Fruit fly (Drosophila melanogaster): Measurements from ENCODE around the gene pip.

pip gene

DNA sequence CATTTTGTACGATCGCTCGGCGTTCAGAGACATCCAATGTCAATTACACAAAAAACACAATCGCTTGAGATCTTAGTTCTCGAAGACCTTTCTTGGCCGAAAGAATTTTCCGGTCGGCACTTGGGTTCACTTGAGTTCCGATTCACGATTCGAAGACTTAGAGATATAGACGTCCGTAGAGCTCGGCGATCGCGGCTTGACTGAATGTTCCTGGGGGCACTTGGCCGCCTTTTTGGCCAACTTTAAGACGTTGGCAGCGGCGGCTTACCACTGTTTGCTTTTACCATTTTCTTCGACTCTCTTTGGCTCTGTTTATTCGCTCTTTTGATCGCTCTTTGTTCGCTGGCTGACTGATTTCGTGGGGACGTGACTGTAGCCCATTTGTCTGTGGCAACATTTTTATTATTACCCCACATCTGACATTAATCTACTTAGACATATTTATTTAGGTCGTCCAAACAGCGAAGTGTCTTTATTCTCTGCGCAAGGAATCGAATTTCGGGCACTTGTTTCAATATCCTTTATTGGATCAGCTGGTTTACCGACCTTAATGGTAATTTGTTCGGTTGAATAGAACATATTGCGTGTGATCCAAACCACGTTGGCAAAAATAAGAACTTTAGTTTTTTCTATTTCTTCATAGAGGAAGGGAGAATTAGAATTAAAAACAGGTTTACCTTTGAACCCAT is at the start of gene pip:
Gene pip, minus strand, starts transcription at position 212 of the 689 bp plus-strand sequence.
- TF ChIP-seq usp (GFP tag; optimal IDR thresholded peaks at IDR 0.05) (no peak), EcR (GFP tag; optimal IDR thresholded peaks at IDR 0.05) (no peak), psq (optimal IDR thresholded peaks at IDR 0.05) (no peak), Dll (optimal IDR thresholded peaks at IDR 0.05) (no peak), pan (optimal IDR thresholded peaks at IDR 0.05) (no peak), CG8478 (optimal IDR thresholded peaks at IDR 0.05) (no peak)

DNA sequence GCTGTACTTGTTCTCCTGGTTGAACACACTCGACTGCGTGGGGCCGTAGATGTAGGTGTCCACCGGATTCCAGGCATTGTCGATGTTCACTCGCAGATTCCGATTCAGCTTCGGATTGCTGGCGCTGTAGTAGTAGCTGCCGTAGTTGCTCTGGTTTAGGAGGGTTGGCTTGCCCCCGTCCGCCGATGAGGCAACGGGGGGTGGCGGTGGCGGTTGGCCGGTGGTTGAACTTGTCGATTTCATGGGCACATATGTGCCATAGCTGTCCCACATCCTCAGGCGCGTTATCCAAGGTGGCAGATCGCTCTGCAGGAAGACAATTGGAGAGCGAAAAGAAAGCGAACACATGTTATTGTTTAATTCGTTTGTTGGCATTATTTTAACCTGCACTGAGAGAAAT is 13.2 kb upstream of the pip start:
- TF ChIP-seq EcR (GFP tag; optimal IDR thresholded peaks at IDR 0.05) (no peak), usp (GFP tag; optimal IDR thresholded peaks at IDR 0.05) (no peak), pan (optimal IDR thresholded peaks at IDR 0.05) (no peak), CG8478 (optimal IDR thresholded peaks at IDR 0.05) (no peak), psq (optimal IDR thresholded peaks at IDR 0.05) (no peak), Dll (optimal IDR thresholded peaks at IDR 0.05) (no peak)

DNA sequence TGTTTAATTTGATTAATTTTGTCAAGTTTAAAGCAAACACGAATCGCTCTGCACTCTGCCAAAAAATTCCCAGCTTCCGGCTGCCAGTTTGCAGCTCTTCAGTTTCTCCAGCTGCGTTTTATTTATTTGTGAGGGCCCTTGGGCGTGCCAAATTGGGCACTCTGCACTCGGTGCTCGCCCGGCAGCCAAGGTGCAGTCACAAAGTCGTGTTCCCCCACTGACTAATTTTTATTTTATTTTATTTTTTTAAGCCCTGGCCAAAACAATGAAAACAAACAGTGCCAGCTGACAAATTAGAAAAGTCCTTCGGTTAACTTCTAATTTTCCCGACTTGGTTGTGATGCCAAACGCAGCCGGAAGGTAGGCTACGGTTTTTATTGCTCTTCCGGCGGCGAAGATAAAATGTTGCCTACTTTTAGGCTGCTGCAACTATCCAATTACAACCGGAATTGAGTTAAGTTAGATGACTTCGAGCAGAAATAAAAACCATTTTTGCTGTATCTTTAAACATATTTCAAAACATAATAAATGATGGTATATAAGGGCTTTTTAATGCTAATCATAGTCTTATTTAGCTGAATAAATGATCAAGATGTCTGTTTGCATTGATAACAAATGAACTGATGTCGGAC is 12.2 kb upstream of the pip start:
- TF ChIP-seq usp (GFP tag; optimal IDR thresholded peaks at IDR 0.05), result no peak
- TF ChIP-seq psq (optimal IDR thresholded peaks at IDR 0.05), result no peak
- TF ChIP-seq CG8478 (optimal IDR thresholded peaks at IDR 0.05), result no peak
- TF ChIP-seq Dll (optimal IDR thresholded peaks at IDR 0.05), result no peak
- no peak for TF ChIP-seq EcR (GFP tag; optimal IDR thresholded peaks at IDR 0.05)
- TF ChIP-seq pan (optimal IDR thresholded peaks at IDR 0.05), result no peak

DNA sequence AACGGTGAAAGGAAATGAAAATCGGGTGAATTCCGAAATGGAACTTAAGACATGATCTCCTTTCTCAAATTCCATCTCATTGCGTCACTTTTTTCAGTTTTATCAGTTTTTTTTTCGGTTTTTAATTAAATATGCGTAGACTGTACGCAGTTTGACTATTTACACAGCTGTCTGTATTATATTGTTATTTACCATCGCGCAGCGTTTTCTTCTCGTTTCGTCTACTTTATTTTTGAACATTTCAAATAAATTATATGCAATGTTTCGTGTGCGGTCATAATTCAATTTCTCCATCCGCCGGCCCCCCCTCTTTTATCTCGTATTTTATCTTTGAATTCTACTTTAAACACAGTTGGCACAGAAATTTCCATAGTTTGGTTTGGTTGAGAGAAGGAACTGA is 3.1 kb upstream of the pip start:
- no peak for TF ChIP-seq psq (optimal IDR thresholded peaks at IDR 0.05)
- no peak for TF ChIP-seq usp (GFP tag; optimal IDR thresholded peaks at IDR 0.05)
- TF ChIP-seq CG8478 (optimal IDR thresholded peaks at IDR 0.05), result no peak
- TF ChIP-seq Dll (optimal IDR thresholded peaks at IDR 0.05), result no peak
- TF ChIP-seq pan (optimal IDR thresholded peaks at IDR 0.05), result no peak
- no peak for TF ChIP-seq EcR (GFP tag; optimal IDR thresholded peaks at IDR 0.05)

DNA sequence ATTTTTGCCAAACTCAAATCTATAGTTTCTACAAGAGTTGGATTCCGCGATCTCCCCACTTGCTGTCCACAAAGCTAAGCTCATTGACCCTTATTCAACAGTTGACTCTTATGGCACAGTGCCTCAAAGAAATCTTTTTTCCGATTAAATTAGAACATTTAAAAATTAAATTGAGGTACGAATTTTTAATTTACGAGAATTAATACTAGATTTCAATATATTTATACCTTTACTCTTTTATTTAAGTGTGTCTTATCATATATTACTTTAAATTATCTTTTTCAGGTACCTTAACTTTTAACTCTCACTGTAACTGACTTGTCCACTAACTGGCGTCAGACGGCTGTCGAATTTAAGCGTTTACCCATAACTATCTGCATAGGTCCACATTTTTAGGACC is 825 bp upstream of the pip start:
- TF ChIP-seq pan (optimal IDR thresholded peaks at IDR 0.05) (no peak), psq (optimal IDR thresholded peaks at IDR 0.05) (no peak), Dll (optimal IDR thresholded peaks at IDR 0.05) (no peak), CG8478 (optimal IDR thresholded peaks at IDR 0.05) (no peak), EcR (GFP tag; optimal IDR thresholded peaks at IDR 0.05) (no peak), usp (GFP tag; optimal IDR thresholded peaks at IDR 0.05) (no peak)

DNA sequence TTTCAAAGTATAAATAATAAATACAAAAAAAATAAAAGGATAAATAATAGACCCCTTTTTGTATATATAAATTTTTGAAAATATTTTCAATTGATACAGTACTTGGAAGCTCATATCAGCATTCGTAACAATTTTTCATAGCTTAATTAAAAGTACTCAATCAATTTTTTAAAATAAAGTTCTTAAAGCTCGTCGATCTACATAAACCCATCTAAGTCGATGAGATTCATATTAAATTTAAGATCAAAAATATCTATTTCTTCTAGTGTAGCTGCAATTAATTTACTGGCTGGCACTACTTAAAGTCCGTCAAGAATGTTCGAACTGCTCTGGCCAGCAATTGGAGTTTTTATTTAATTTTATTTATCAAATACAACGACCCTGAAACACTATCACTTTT is 731 bp downstream of the pip start:
- TF ChIP-seq pan (optimal IDR thresholded peaks at IDR 0.05) (no peak), Dll (optimal IDR thresholded peaks at IDR 0.05) (no peak), CG8478 (optimal IDR thresholded peaks at IDR 0.05) (no peak), EcR (GFP tag; optimal IDR thresholded peaks at IDR 0.05) (no peak), psq (optimal IDR thresholded peaks at IDR 0.05) (no peak), usp (GFP tag; optimal IDR thresholded peaks at IDR 0.05) (no peak)

DNA sequence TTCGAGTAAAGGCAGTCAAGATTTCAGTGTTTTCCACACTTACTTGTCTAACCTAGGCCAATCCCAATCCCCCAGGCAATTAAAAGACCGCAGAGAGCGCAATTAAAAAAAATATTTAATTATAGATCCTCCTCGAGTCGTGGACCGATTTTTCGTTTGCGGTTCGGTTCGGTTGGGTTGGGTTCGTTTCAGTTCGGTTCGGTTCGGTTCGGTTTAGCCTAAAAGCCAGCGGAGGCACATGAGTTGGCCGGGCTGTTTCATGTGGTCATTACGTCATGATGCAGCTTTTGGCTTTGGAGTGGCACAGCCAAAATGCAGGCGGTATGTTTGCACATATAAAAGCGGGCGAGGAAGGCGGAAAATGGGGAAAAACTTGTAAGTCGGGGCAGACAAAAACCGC is 5.6 kb downstream of the pip start:
- no peak for TF ChIP-seq psq (optimal IDR thresholded peaks at IDR 0.05)
- no peak for TF ChIP-seq CG8478 (optimal IDR thresholded peaks at IDR 0.05)
- no peak for TF ChIP-seq usp (GFP tag; optimal IDR thresholded peaks at IDR 0.05)
- no peak for TF ChIP-seq pan (optimal IDR thresholded peaks at IDR 0.05)
- no peak for TF ChIP-seq EcR (GFP tag; optimal IDR thresholded peaks at IDR 0.05)
- TF ChIP-seq Dll (optimal IDR thresholded peaks at IDR 0.05), result no peak

DNA sequence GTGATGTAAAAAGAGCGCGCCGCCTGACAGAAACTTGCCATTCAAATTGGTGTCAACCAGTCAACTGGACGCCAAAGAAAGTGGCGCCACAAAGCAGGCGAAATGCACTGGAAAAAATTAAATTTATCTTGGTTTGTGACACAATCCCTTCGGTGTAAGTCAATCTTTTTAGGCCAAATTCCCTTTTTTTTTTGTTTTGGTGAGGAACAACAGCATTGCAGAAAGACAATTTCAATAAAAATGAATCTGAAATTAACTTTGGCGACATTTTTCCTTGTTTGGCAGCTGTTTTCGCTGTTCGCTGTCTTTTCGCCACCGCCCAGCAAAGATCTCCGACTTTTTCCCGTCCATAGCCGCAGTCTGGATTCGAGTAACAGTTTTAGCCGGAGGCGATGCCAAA is 7.9 kb downstream of the pip start:
- TF ChIP-seq pan (optimal IDR thresholded peaks at IDR 0.05), result no peak
- no peak for TF ChIP-seq CG8478 (optimal IDR thresholded peaks at IDR 0.05)
- no peak for TF ChIP-seq psq (optimal IDR thresholded peaks at IDR 0.05)
- no peak for TF ChIP-seq Dll (optimal IDR thresholded peaks at IDR 0.05)
- no peak for TF ChIP-seq EcR (GFP tag; optimal IDR thresholded peaks at IDR 0.05)
- TF ChIP-seq usp (GFP tag; optimal IDR thresholded peaks at IDR 0.05), result no peak

DNA sequence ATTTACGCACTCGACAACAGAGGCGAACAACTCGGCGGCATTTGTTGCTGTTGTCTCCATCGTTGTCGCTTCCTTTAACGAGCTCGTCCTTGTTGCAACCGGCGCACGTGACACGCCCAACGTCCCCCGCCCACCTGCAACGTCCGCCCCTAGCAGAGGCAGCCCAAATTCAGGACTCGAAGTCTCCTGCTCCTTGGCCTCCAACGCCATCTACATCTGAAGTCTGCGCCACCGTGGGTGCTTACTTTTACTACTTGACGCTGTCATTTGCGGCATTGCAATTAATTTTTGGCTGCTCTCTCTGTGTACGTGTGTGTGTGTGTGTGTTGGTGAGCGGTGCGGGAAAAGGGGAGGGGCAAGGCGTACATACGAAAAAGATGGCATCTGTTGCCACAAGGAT is 9.3 kb downstream of the pip start:
- TF ChIP-seq CG8478 (optimal IDR thresholded peaks at IDR 0.05) (no peak), psq (optimal IDR thresholded peaks at IDR 0.05) (no peak), EcR (GFP tag; optimal IDR thresholded peaks at IDR 0.05) (no peak), Dll (optimal IDR thresholded peaks at IDR 0.05) (no peak), pan (optimal IDR thresholded peaks at IDR 0.05) (no peak), usp (GFP tag; optimal IDR thresholded peaks at IDR 0.05) (no peak)

DNA sequence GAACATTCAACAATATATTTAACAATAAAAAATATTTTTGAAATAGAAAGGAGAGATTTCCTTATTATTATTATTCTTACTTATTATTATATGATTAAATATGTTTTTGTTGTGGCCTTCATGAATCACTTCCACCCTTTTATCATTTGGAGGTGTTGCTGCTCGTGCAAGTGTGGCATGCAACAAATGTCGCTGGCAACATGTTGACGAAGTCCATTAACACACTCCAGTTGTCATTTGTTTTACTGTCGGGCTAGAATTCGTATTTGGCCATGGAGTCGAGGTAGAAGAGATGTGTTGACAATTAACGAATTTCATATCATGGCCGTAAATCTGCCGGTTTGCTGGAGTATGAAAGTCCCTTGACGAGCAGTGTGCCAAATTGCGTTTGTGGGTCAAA is 10.2 kb downstream of the pip start:
- TF ChIP-seq psq (optimal IDR thresholded peaks at IDR 0.05), result no peak
- TF ChIP-seq pan (optimal IDR thresholded peaks at IDR 0.05), result no peak

DNA sequence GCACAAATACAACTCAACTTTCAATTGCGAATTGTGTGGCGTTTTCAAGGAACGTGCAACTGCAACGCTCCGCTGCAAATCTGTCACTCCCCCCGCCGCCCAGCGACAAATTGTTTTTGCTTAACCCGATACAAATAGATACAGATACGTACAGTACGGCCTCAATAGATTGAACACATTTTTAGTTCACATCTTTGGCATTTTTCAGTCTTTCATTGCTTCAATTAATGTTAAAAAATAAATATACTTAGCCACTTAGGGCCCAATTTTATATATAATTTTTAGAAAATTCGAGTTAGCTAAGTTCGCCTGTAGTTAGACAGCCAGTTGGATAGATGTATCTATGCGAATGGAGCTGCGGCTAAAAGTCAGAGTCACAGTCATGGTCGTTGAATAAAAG is 11.4 kb downstream of the pip start:
- TF ChIP-seq pan (optimal IDR thresholded peaks at IDR 0.05) (no peak), CG8478 (optimal IDR thresholded peaks at IDR 0.05) (no peak), Dll (optimal IDR thresholded peaks at IDR 0.05) (no peak), usp (GFP tag; optimal IDR thresholded peaks at IDR 0.05) (no peak), EcR (GFP tag; optimal IDR thresholded peaks at IDR 0.05) (no peak)

DNA sequence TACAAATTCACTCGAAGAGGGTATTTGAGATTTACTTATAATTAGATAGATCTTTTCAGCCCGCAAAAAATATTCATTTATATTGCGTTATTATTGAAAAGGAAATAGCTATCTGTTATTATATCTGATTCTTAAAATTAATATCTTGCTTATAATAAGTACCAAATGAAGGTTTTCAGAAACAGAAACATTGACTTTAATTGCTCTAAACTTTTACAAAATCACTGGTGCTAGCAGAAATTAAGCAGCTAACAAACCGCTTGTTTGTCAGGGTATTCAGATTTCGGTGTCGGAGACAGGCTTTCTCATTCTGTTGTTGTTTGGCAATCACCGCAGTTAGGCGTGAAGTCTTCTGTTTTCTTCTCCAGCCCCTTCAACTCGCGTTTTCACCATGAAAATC is 20.8 kb downstream of the pip start:
- no peak for TF ChIP-seq pan (optimal IDR thresholded peaks at IDR 0.05)
- TF ChIP-seq EcR (GFP tag; optimal IDR thresholded peaks at IDR 0.05), result no peak
- no peak for TF ChIP-seq Dll (optimal IDR thresholded peaks at IDR 0.05)
- TF ChIP-seq usp (GFP tag; optimal IDR thresholded peaks at IDR 0.05), result no peak
- TF ChIP-seq CG8478 (optimal IDR thresholded peaks at IDR 0.05), result no peak
- no peak for TF ChIP-seq psq (optimal IDR thresholded peaks at IDR 0.05)

DNA sequence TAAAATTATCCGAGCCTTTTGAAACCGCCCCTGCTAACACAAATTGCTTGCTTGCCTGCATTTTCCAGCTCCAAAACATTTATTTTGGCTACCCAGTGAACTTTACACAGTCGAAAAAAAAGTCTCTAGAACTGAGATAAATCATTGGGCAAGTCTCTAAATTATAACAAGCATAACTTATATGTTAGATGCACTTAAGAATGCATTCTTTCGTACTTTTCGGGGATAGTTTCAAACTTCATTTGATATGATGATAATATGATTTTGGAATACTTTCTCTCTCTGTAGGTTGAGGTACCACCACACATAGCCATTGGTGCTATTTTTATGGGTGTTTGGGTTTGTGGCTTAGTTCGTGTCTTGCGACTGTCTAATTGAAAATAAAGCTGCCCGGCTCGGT is 22.5 kb downstream of the pip start:
- TF ChIP-seq usp (GFP tag; optimal IDR thresholded peaks at IDR 0.05), result no peak
- no peak for TF ChIP-seq pan (optimal IDR thresholded peaks at IDR 0.05)
- TF ChIP-seq psq (optimal IDR thresholded peaks at IDR 0.05), result no peak
- no peak for TF ChIP-seq EcR (GFP tag; optimal IDR thresholded peaks at IDR 0.05)
- TF ChIP-seq Dll (optimal IDR thresholded peaks at IDR 0.05), result no peak
- TF ChIP-seq CG8478 (optimal IDR thresholded peaks at IDR 0.05), result no peak
